Fruit fly (Drosophila melanogaster) whole organism, pupa: ENCODE data around the gene CG17782.

Experiments
- CG12605 ChIP-seq: fragments of 200-800 bp; sonication (Bioruptor generic); IDR thresholded peaks from 2 replicates; pipeline ENCODE4 v1.3.6; 2022; ENCODE audit warnings: missing biosample characterization, missing genetic modification characterization
- CG15710 ChIP-seq: fragments of 200-800 bp; sonication (Bioruptor generic); optimal IDR thresholded peaks from 2 replicates; lab custom pipeline; 2018; ENCODE audit warnings: missing biosample characterization, mild to moderate bottlenecking, missing genetic modification characterization, moderate library complexity
- CG34367 ChIP-seq: fragments of 200-800 bp; sonication (Bioruptor generic); optimal IDR thresholded peaks from 2 replicates; lab custom pipeline; 2018; ENCODE audit warnings: missing biosample characterization, mild to moderate bottlenecking, missing genetic modification characterization
- CG4496 ChIP-seq: fragments of 200-800 bp; sonication (Bioruptor generic); IDR thresholded peaks from 3 replicates; pipeline ENCODE4 v1.3.6; 2022; ENCODE audit warnings: missing biosample characterization, missing genetic modification characterization
- CG8301 ChIP-seq: fragments of 200-800 bp; sonication (Bioruptor generic); optimal IDR thresholded peaks from 2 replicates; lab custom pipeline; 2018; ENCODE audit warnings: missing biosample characterization, mild to moderate bottlenecking, missing genetic modification characterization
- D1 ChIP-seq: fragments of 200-800 bp; sonication (Bioruptor generic); optimal IDR thresholded peaks from 2 replicates; lab custom pipeline; 2018; ENCODE audit warnings: missing biosample characterization, mild to moderate bottlenecking, missing genetic modification characterization, moderate library complexity
- EcR ChIP-seq: fragments of 200-800 bp; sonication (Bioruptor generic); optimal IDR thresholded peaks from 3 replicates; lab custom pipeline; 2019; ENCODE audit warnings: missing biosample characterization, missing genetic modification characterization, mild to moderate bottlenecking, moderate library complexity, missing genetic modification reagents
- Pif1A ChIP-seq: fragments of 200-800 bp; sonication (Bioruptor generic); optimal IDR thresholded peaks from 3 replicates; lab custom pipeline; 2016; ENCODE audit warnings: missing biosample characterization, missing genetic modification characterization
- Snoo ChIP-seq: fragments of 200-800 bp; sonication (Bioruptor generic); optimal IDR thresholded peaks from 3 replicates; lab custom pipeline; 2017; ENCODE audit warnings: missing biosample characterization, mild to moderate bottlenecking, missing genetic modification characterization, inconsistent platforms
- fd96Ca ChIP-seq: fragments of 200-800 bp; sonication (Bioruptor generic); IDR thresholded peaks from 3 replicates; pipeline ENCODE4 v1.3.6; 2022; ENCODE audit warnings: missing biosample characterization, missing genetic modification characterization
- rn ChIP-seq: fragments of 200-800 bp; sonication (Bioruptor generic); IDR thresholded peaks from 2 replicates; pipeline ENCODE4 v1.3.6; 2022; ENCODE audit warnings: missing biosample characterization, missing genetic modification characterization

dm6 chr3R:24336622-24337021 lies 35.9 kb downstream of the CG17782 start, which contains the start of gene CG6432:
- TF ChIP-seq EcR (GFP tag; lab: Kevin White, UChicago) (no peak), CG4496 (GFP tag; lab: Robert Waterston, UW) (no peak), CG15710 (tag; lab: Kevin White, UChicago) (no peak), CG34367 (tag; lab: Kevin White, UChicago) (no peak), rn (GFP tag; lab: Robert Waterston, UW) (no peak), CG12605 (GFP tag; lab: Robert Waterston, UW) (no peak), CG8301 (tag; lab: Kevin White, UChicago) (no peak), Pif1A (no peak), D1 (tag; lab: Kevin White, UChicago) (no peak), Snoo (tag; lab: Kevin White, UChicago) (no peak), fd96Ca (no peak)
